Worm (Caenorhabditis elegans) whole organism, L3 larva: Measurements from ENCODE around the gene R74.8.

ENCODE experiments used
- R02D3.7 ChIP-seq: fragments of 150-350 bp; optimal IDR thresholded peaks from 2 replicates; lab custom pipeline; 2014; ENCODE audit warnings: missing biosample characterization, missing genetic modification characterization
- ZK546.5 ChIP-seq: sonication (generic microtip); optimal IDR thresholded peaks from 2 replicates; lab custom pipeline; 2017; ENCODE audit warnings: missing biosample characterization, missing genetic modification characterization
- aly-2 ChIP-seq: fragments of 150-350 bp; optimal IDR thresholded peaks from 2 replicates; lab custom pipeline; 2014; ENCODE audit warnings: missing biosample characterization, missing genetic modification characterization
- ama-1 ChIP-seq: fragments of 150-350 bp; optimal IDR thresholded peaks from 2 replicates; lab custom pipeline; 2018
- ceh-16 ChIP-seq: sonication (generic microtip); optimal IDR thresholded peaks from 2 replicates; lab custom pipeline; 2017; ENCODE audit warnings: missing biosample characterization, missing genetic modification characterization
- ceh-82 ChIP-seq: fragments of 150-350 bp; optimal IDR thresholded peaks from 2 replicates; lab custom pipeline; 2014; ENCODE audit warnings: missing biosample characterization, missing genetic modification characterization
- ceh-9 ChIP-seq: sonication (generic microtip); optimal IDR thresholded peaks from 2 replicates; lab custom pipeline; 2018; ENCODE audit warnings: missing biosample characterization, missing genetic modification characterization
- daf-12 ChIP-seq: fragments of 150-350 bp; optimal IDR thresholded peaks from 2 replicates; lab custom pipeline; 2014; ENCODE audit warnings: missing biosample characterization, missing genetic modification reagents, missing genetic modification characterization
- egl-5 ChIP-seq: fragments of 150-350 bp; optimal IDR thresholded peaks from 2 replicates; lab custom pipeline; 2017; ENCODE audit warnings: missing biosample characterization, missing genetic modification reagents, missing genetic modification characterization, inconsistent platforms
- elt-1 ChIP-seq: fragments of 150-350 bp; optimal IDR thresholded peaks from 2 replicates; lab custom pipeline; 2014; ENCODE audit warnings: missing biosample characterization, missing genetic modification characterization
- elt-2 ChIP-seq: sonication (generic microtip); optimal IDR thresholded peaks from 2 replicates; lab custom pipeline; 2016; ENCODE audit warnings: missing genetic modification reagents, mild to moderate bottlenecking, missing genetic modification characterization, missing compliant biosample characterization
- elt-3 ChIP-seq, 3 experiments: fragments of 150-350 bp in 1 of 3; sonication (generic microtip) in 2 of 3; optimal IDR thresholded peaks; 2 replicates in 2 of 3; 4 replicates in 1 of 3; lab custom pipeline; 2014 to 2017; ENCODE audit warnings: missing biosample characterization in 3 of 3, missing genetic modification characterization in 3 of 3
- fkh-2 ChIP-seq: fragments of 150-350 bp; optimal IDR thresholded peaks from 2 replicates; lab custom pipeline; 2014; ENCODE audit warnings: missing biosample characterization, missing genetic modification reagents, missing genetic modification characterization
- fos-1 ChIP-seq: fragments of 150-350 bp; optimal IDR thresholded peaks from 2 replicates; lab custom pipeline; 2014; ENCODE audit warnings: missing biosample characterization, missing genetic modification characterization
- jun-1 ChIP-seq: fragments of 150-350 bp; optimal IDR thresholded peaks from 2 replicates; lab custom pipeline; 2014; ENCODE audit warnings: missing biosample characterization, missing genetic modification reagents, missing genetic modification characterization
- lin-15B ChIP-seq: fragments of 150-350 bp; optimal IDR thresholded peaks from 2 replicates; lab custom pipeline; 2014; ENCODE audit warnings: missing biosample characterization, missing genetic modification characterization
- lsy-12 ChIP-seq: sonication (generic microtip); optimal IDR thresholded peaks from 2 replicates; lab custom pipeline; 2016; ENCODE audit warnings: mild to moderate bottlenecking, missing genetic modification characterization, missing compliant biosample characterization
- mdl-1 ChIP-seq: fragments of 150-350 bp; optimal IDR thresholded peaks from 2 replicates; lab custom pipeline; 2014; ENCODE audit warnings: missing biosample characterization, missing genetic modification characterization
- nfya-1 ChIP-seq: sonication (generic microtip); optimal IDR thresholded peaks from 2 replicates; lab custom pipeline; 2017; ENCODE audit warnings: missing genetic modification characterization, mild to moderate bottlenecking, missing compliant biosample characterization, antibody characterized with exemption, moderate library complexity; ENCODE audit not compliant: insufficient read depth
- nhr-11 ChIP-seq: fragments of 150-350 bp; optimal IDR thresholded peaks from 2 replicates; lab custom pipeline; 2014; ENCODE audit warnings: missing biosample characterization, missing genetic modification characterization
- nhr-12 ChIP-seq: fragments of 150-350 bp; optimal IDR thresholded peaks from 2 replicates; lab custom pipeline; 2014; ENCODE audit warnings: missing biosample characterization, missing genetic modification characterization
- nhr-23 ChIP-seq: fragments of 150-350 bp; optimal IDR thresholded peaks from 2 replicates; lab custom pipeline; 2014; ENCODE audit warnings: missing biosample characterization, missing genetic modification reagents, missing genetic modification characterization
- nhr-25 ChIP-seq: sonication (generic microtip); optimal IDR thresholded peaks from 2 replicates; lab custom pipeline; 2017; ENCODE audit warnings: missing biosample characterization, missing genetic modification characterization
- nhr-67 ChIP-seq: fragments of 150-350 bp; optimal IDR thresholded peaks from 2 replicates; lab custom pipeline; 2014; ENCODE audit warnings: missing biosample characterization, missing genetic modification characterization
- pha-4 ChIP-seq: fragments of 150-350 bp; optimal IDR thresholded peaks from 2 replicates; lab custom pipeline; 2014; ENCODE audit warnings: missing biosample characterization, missing genetic modification reagents, missing genetic modification characterization
- sea-2 ChIP-seq: fragments of 150-350 bp; sonication (generic microtip); optimal IDR thresholded peaks from 4 replicates; lab custom pipeline; 2014; ENCODE audit warnings: missing biosample characterization, missing genetic modification reagents, missing genetic modification characterization
- skn-1 ChIP-seq: fragments of 150-350 bp; optimal IDR thresholded peaks from 2 replicates; lab custom pipeline; 2014; ENCODE audit warnings: missing biosample characterization, missing genetic modification characterization
- snpc-4 ChIP-seq: fragments of 150-350 bp; optimal IDR thresholded peaks from 2 replicates; lab custom pipeline; 2014; ENCODE audit warnings: missing biosample characterization, missing genetic modification characterization
- zag-1 ChIP-seq: fragments of 150-350 bp; optimal IDR thresholded peaks from 2 replicates; lab custom pipeline; 2014; ENCODE audit warnings: missing biosample characterization, missing genetic modification characterization
- ztf-11 ChIP-seq: fragments of 150-350 bp; optimal IDR thresholded peaks from 2 replicates; lab custom pipeline; 2014; ENCODE audit warnings: missing biosample characterization, missing genetic modification characterization
- ztf-4 ChIP-seq: fragments of 150-350 bp; optimal IDR thresholded peaks from 2 replicates; lab custom pipeline; 2014; ENCODE audit warnings: missing biosample characterization, missing genetic modification characterization

Gene R74.8

DNA sequence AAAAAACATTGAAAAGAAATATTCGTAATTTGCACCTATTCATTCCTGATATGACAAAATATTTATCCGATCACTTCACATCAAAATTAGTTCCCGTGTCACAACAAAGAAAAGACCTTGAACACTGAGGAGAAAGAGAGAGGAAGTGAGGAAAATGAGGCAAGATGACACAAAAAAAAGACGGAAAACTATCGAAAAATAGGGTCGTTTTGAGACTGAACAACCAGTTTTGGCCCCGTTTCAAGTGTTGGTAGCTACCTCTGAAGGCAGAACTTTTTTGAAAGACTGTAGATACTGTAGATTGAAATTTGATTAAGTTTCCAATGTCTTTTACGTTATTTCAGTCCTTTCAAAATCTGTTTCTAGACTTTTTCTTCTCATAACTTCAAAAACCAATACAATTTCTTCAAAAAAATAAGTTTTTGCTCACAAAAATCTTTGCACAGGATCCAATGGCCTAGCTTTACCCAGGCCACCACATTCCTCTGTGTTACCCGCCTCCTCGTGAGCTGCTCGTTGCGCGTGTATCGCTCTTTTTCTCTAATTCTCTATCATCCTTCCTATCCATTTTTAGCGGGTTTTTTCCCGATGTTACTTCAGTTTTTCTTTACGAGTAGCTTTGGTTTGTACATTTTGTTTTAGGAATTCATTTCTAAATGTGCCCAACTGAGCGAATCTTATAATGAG, 9.6 kb upstream of the R74.8 start (continued):
- TF ChIP-seq ceh-82 (tag; lab: Kevin White, UChicago), result no peak

DNA sequence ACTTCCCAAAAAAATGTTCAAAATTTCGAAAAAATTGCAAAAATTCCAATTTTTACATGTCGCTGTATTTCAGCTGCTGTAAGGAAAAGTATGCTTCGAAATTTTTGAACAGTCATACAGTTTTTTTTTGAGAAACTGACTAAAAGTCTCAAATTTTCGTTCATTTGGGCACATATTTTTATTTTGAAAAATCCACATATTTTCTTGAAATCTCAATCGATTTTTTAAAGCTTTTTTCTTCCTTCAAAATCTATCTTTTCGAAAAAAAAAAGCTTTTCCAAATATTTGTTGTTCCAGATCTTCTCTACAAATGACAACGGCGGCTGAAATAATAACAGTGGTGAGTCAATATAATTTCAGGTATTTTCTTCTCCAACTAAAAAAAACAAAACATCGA, 9.1 kb upstream of the R74.8 start, which contains the start of gene asd-1:
Gene asd-1, plus strand, starts transcription at position 298 of the 397 bp plus-strand sequence.
- TF ChIP-seq elt-1 (no peak), elt-2 (no peak), elt-3 (tag; optimal IDR thresholded peaks at IDR 0.05; lab: Kevin White, UChicago) (no peak), nfya-1 (tag; lab: Kevin White, UChicago) (no peak), skn-1 (tag; lab: Kevin White, UChicago) (no peak), nhr-67 (no peak), ama-1 (lab: Kevin White, UChicago) (no peak), ceh-9 (tag; lab: Kevin White, UChicago) (no peak), fos-1 (tag; lab: Kevin White, UChicago) (no peak), lsy-12 (tag; lab: Kevin White, UChicago) (no peak), fkh-2 (tag; lab: Kevin White, UChicago) (no peak), jun-1 (tag; lab: Kevin White, UChicago) (no peak), ceh-16 (no peak), zag-1 (no peak), sea-2 (GFP tag; lab: Kevin White, UChicago) (no peak)

DNA sequence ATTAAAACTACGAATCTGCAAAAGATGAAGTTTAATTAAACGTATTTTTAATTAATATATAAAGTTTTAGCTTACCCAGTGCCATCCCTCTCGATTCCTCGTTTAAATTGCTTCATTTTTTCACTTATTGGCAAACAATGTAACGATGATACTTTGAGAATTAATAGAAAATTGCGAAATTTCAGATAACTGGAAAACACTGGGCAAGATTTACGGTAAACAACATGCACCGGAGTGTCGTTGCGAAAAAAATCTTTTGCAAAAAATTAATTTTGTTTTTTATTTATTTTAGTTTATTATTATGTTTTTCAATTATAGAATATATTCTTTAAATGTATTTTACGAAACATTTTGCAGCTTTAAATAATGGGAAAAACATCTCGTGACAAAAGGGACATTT, 2.0 kb upstream of the R74.8 start, which contains the start of the genes pelo-1 and R74.7:
Gene pelo-1, minus strand, starts transcription at position 151 of the 400 bp plus-strand sequence.
Gene R74.7, plus strand, starts transcription at position 358 of the 400 bp plus-strand sequence.
- TF ChIP-seq lsy-12 (tag; lab: Kevin White, UChicago) (no peak), nfya-1 (tag; lab: Kevin White, UChicago) (peak; percentile 43), ztf-4 (tag; lab: Kevin White, UChicago) (no peak), elt-2 (no peak), pha-4 (peak; percentile 64), lin-15B (tag; lab: Kevin White, UChicago) (peak; percentile 48), R02D3.7 (tag; lab: Kevin White, UChicago) (peak; percentile 88)
- TF ChIP-seq, all 47 proteins: peak for 4

DNA sequence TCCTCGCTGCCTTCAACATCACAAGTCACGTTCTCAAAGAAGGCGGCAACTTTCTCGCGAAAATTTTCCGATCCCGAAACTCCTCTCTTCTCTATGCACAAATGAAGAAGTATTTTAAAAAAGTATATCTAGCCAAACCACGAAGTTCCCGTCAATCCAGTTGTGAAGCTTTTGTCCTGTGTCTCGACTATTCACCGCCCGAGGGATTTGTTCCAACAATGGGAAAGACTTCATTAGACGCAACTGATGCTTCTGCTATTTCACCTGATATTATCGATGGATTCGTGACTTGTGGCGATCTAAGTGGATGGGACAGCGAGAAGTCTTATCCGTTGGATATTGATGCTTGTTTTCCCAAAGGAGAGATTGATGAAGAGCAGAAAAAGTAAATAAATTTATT, 1.1 kb upstream of the R74.8 start:
- no peak for TF ChIP-seq egl-5
- no peak for TF ChIP-seq ceh-16
- no peak for TF ChIP-seq lsy-12 (tag; lab: Kevin White, UChicago)
- no peak for TF ChIP-seq zag-1
- no peak for TF ChIP-seq fkh-2 (tag; lab: Kevin White, UChicago)
- no peak for TF ChIP-seq ceh-82 (tag; lab: Kevin White, UChicago)
- TF ChIP-seq nhr-23 (tag; lab: Kevin White, UChicago), result no peak
- no peak for TF ChIP-seq elt-1
- no peak for TF ChIP-seq ama-1 (lab: Kevin White, UChicago)
- TF ChIP-seq elt-3 (tag; optimal IDR thresholded peaks at IDR 0.05; lab: Kevin White, UChicago), result no peak
- no peak for TF ChIP-seq pha-4
- TF ChIP-seq ztf-11 (tag; lab: Kevin White, UChicago), result no peak
- no peak for TF ChIP-seq ZK546.5 (tag; lab: Kevin White, UChicago)
- TF ChIP-seq daf-12 (tag; lab: Kevin White, UChicago), result no peak
- no peak for TF ChIP-seq nfya-1 (tag; lab: Kevin White, UChicago)
- no peak for TF ChIP-seq nhr-25 (tag; lab: Kevin White, UChicago)
- TF ChIP-seq jun-1 (tag; lab: Kevin White, UChicago), result no peak
- no peak for TF ChIP-seq nhr-12 (tag; lab: Kevin White, UChicago)
- no peak for TF ChIP-seq lin-15B (tag; lab: Kevin White, UChicago)

DNA sequence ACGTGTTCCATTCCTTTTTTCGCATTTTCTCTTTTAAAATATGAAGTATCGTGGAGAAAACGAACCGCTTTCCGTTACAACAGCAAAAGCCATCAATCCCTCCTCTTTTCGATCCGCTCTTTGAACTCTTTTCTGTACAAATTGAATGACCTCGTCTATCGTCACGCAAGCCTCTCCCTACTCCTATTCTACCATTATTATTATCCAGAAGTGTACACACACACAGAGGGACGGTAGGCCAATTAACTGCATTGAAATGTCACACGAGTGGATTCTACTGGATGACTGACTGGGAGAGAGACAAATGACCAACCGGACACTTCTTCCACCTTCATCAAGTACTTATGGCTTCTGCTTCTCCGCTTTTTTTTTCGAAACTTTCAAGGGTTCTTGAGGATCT, 2.1 kb downstream of the R74.8 start:
- TF ChIP-seq elt-3 (tag; optimal IDR thresholded peaks at IDR 0.05; lab: Kevin White, UChicago) (no peak), aly-2 (tag; lab: Kevin White, UChicago) (no peak), nhr-11 (tag; lab: Kevin White, UChicago) (no peak), mdl-1 (tag; lab: Kevin White, UChicago) (no peak), nfya-1 (tag; lab: Kevin White, UChicago) (no peak), ceh-9 (tag; lab: Kevin White, UChicago) (no peak), jun-1 (tag; lab: Kevin White, UChicago) (no peak)

DNA sequence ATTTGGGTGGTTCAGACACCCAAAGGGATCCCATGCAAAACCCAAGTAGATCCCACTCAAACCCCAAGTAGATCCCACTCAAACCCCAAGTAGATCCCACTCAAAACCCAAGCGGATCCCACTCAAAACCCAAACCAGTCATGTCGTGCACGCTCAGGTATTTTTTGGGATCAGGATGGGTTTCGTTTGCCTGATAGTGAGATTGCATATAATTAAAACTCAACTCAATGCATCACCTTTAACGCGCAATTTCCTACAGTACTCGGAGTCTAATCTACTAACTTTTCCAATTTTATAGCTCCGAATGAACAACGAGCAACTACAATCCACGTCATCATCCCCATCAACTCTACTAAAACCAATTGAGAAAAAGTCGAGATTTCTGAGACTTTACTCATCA, 3.1 kb downstream of the R74.8 start, which contains the start of gene phlp-2:
Gene phlp-2, plus strand, starts transcription at position 301 of the 400 bp plus-strand sequence.
- TF ChIP-seq elt-3 (tag; optimal IDR thresholded peaks at IDR 0.05; lab: Kevin White, UChicago) (no peak), snpc-4 (no peak), mdl-1 (tag; lab: Kevin White, UChicago) (no peak), nhr-11 (tag; lab: Kevin White, UChicago) (no peak)
